Fruit fly (Drosophila melanogaster): ENCODE results near the gene Axn.

The Axn gene

DNA sequence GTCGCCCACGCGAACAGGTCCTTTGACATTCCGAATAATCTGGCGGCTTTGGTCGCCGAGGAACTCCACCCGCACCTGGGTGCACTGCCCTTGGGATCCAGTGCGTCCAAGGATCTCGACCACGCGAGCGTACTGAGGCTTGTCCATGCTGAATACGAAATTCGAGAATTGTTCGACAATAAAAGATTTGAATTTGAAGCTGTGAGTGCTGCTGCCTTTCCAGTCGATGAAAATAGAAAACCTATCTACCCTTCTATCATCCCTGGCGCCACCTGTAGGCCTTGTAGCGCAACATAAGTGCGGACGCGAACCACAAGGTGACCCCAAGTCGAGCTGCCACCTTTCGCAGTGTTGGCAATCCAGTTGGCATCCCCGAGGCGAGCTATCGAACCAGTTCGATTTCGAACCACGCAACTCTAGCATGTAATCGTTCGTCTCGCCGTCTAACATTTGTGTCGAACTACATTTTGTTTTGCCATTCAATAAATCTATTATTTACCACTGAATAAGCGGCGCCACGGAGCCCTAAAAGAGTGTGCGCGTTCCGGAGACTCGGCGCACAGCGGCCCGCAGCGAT is at the start of gene Axn, which contains the start of gene RpS28a (continued):
- TF ChIP-seq CG6254 (GFP tag; optimal IDR thresholded peaks at IDR 0.05) (peak; percentile 86), CG2889 (GFP tag; IDR thresholded peaks at IDR 0.05) (no peak), phol (tag; optimal IDR thresholded peaks at IDR 0.05) (peak; percentile 37), trem (tag; optimal IDR thresholded peaks at IDR 0.05) (peak; percentile 99), CG3726 (GFP tag; IDR thresholded peaks at IDR 0.05) (no peak), tio (GFP tag; optimal IDR thresholded peaks at IDR 0.05) (no peak), NK7.1 (GFP tag; optimal IDR thresholded peaks at IDR 0.05) (no peak), CG9727 (GFP tag; optimal IDR thresholded peaks at IDR 0.05) (no peak), CG2712 (tag; optimal IDR thresholded peaks at IDR 0.05) (peak; percentile 44), salm (tag; optimal IDR thresholded peaks at IDR 0.05) (no peak), wek (GFP tag; optimal IDR thresholded peaks at IDR 0.05) (no peak), fd3F (GFP tag; optimal IDR thresholded peaks at IDR 0.05) (no peak), CG9797 (GFP tag; optimal IDR thresholded peaks at IDR 0.05) (peak; percentile 43), CG13624 (GFP tag; optimal IDR thresholded peaks at IDR 0.05) (peak; percentile 28), CG1792 (GFP tag; optimal IDR thresholded peaks at IDR 0.05) (no peak), her (GFP tag; optimal IDR thresholded peaks at IDR 0.05) (no peak), CG15269 (tag; optimal IDR thresholded peaks at IDR 0.05) (no peak), Aef1 (GFP tag; IDR thresholded peaks at IDR 0.05) (peak; percentile 16; the same call in 1 of the 3 replicates), ewg (GFP tag; optimal IDR thresholded peaks at IDR 0.05) (no peak), B-H2 (GFP tag; optimal IDR thresholded peaks at IDR 0.05) (peak; percentile 49), ab (GFP tag; optimal IDR thresholded peaks at IDR 0.05) (no peak), gro (GFP tag; optimal IDR thresholded peaks at IDR 0.05) (peak; percentile 1), CG13424 (tag; optimal IDR thresholded peaks at IDR 0.05) (no peak), Hsf (GFP tag; optimal IDR thresholded peaks at IDR 0.05) (no peak), dmrt11E (tag; optimal IDR thresholded peaks at IDR 0.05) (peak; percentile 0), Bgb (GFP tag; IDR thresholded peaks at IDR 0.05; ENCODE audit: partially characterized antibody) (peak; percentile 53), bbx (GFP tag; IDR thresholded peaks at IDR 0.05; ENCODE audit: partially characterized antibody) (peak; percentile 66), CG10209 (GFP tag; optimal IDR thresholded peaks at IDR 0.05) (no peak), CG11085 (GFP tag; IDR thresholded peaks at IDR 0.05) (no peak), br (optimal IDR thresholded peaks at IDR 0.05) (no peak), CG17802 (tag; optimal IDR thresholded peaks at IDR 0.05) (no peak), run (tag; optimal IDR thresholded peaks at IDR 0.05) (no peak), Chrac-16 (GFP tag; optimal IDR thresholded peaks at IDR 0.05) (no peak), CG5245 (GFP tag; optimal IDR thresholded peaks at IDR 0.05) (no peak), CG32767 (GFP tag; IDR thresholded peaks at IDR 0.05) (no peak), slbo (GFP tag; IDR thresholded peaks at IDR 0.05) (peak; percentile 52), tgo (GFP tag; IDR thresholded peaks at IDR 0.05) (no peak), hkb (optimal IDR thresholded peaks at IDR 0.05) (peak; percentile 62), hkb (GFP tag; IDR thresholded peaks at IDR 0.05) (no peak), CTCF (GFP tag; optimal IDR thresholded peaks at IDR 0.05) (peak; percentile 97), CG8478 (optimal IDR thresholded peaks at IDR 0.05) (peak; percentile 81), CG18599 (GFP tag; optimal IDR thresholded peaks at IDR 0.05) (no peak), sd (tag; optimal IDR thresholded peaks at IDR 0.05) (no peak), ken (GFP tag; IDR thresholded peaks at IDR 0.05) (0 out of 3 replicates have a peak, but pooled peaks have one; percentile 41), gfzf (GFP tag; optimal IDR thresholded peaks at IDR 0.05) (peak; percentile 47), esg (GFP tag; conservative IDR thresholded peaks at IDR 0.05) (no peak), CG8359 (GFP tag; optimal IDR thresholded peaks at IDR 0.05; ENCODE audit: borderline replicate concordance) (no peak), sim (GFP tag; IDR thresholded peaks at IDR 0.05) (no peak), CG4282 (GFP tag; optimal IDR thresholded peaks at IDR 0.05) (no peak), lbe (GFP tag; optimal IDR thresholded peaks at IDR 0.05) (no peak), CG42726 (GFP tag; IDR thresholded peaks at IDR 0.05; ENCODE audit: partially characterized antibody) (peak; percentile 59), jumu (GFP tag; optimal IDR thresholded peaks at IDR 0.05) (peak; percentile 15)

Data from whole organism, embryonic.